Worm (Caenorhabditis elegans) whole organism, L4 larva: Measurements from ENCODE around the gene acl-13.

Experiments
- F49E8.2 ChIP-seq: sonication (generic microtip); optimal IDR thresholded peaks from 2 replicates; lab custom pipeline; 2016; ENCODE audit warnings: missing compliant biosample characterization, mild to moderate bottlenecking, missing genetic modification characterization, borderline replicate concordance
- daf-8 ChIP-seq: fragments of 200-800 bp; sonication (Bioruptor generic); IDR thresholded peaks from 2 replicates; pipeline ENCODE4 v1.3.6; 2022; ENCODE audit warnings: missing genetic modification characterization, missing compliant biosample characterization
- hlh-30 ChIP-seq: sonication (generic microtip); optimal IDR thresholded peaks from 2 replicates; lab custom pipeline; 2017; ENCODE audit warnings: antibody characterized with exemption, mild to moderate bottlenecking, missing genetic modification characterization, missing compliant biosample characterization; ENCODE audit not compliant: insufficient read depth
- lin-15B ChIP-seq: fragments of 150-350 bp; sonication (generic microtip); optimal IDR thresholded peaks from 3 replicates; lab custom pipeline; 2014; ENCODE audit warnings: missing biosample characterization, missing genetic modification characterization
- lsy-2 ChIP-seq, 2 experiments: fragments of 150-350 bp in 1 of 2; sonication (generic microtip) in 1 of 2; optimal IDR thresholded peaks; 2 replicates each; lab custom pipeline; 2014 to 2017; ENCODE audit warnings: missing biosample characterization in 2 of 2, missing genetic modification characterization in 2 of 2
- nhr-25 ChIP-seq: sonication (generic microtip); optimal IDR thresholded peaks from 2 replicates; lab custom pipeline; 2017; ENCODE audit warnings: missing genetic modification characterization, mild to moderate bottlenecking, missing compliant biosample characterization, antibody characterized with exemption, moderate library complexity, borderline replicate concordance; ENCODE audit not compliant: insufficient read depth
- nhr-41 ChIP-seq: fragments of 200-800 bp; sonication (Bioruptor generic); IDR thresholded peaks from 2 replicates; pipeline ENCODE4 v1.3.6; 2022; ENCODE audit warnings: missing genetic modification reagents, missing genetic modification characterization, missing compliant biosample characterization
- nhr-77 ChIP-seq: fragments of 150-350 bp; optimal IDR thresholded peaks from 2 replicates; lab custom pipeline; 2014; ENCODE audit warnings: missing biosample characterization, missing genetic modification characterization
- tag-97 ChIP-seq: fragments of 200-800 bp; sonication (Bioruptor generic); IDR thresholded peaks from 2 replicates; pipeline ENCODE4 v1.3.6; 2022; ENCODE audit warnings: missing genetic modification characterization, missing compliant biosample characterization
- ztf-11 ChIP-seq: fragments of 150-350 bp; optimal IDR thresholded peaks from 2 replicates; lab custom pipeline; 2014; ENCODE audit warnings: missing biosample characterization, missing genetic modification characterization
- ztf-7 ChIP-seq: fragments of 150-350 bp; optimal IDR thresholded peaks from 2 replicates; lab custom pipeline; 2014; ENCODE audit warnings: missing biosample characterization, missing genetic modification characterization

DNA sequence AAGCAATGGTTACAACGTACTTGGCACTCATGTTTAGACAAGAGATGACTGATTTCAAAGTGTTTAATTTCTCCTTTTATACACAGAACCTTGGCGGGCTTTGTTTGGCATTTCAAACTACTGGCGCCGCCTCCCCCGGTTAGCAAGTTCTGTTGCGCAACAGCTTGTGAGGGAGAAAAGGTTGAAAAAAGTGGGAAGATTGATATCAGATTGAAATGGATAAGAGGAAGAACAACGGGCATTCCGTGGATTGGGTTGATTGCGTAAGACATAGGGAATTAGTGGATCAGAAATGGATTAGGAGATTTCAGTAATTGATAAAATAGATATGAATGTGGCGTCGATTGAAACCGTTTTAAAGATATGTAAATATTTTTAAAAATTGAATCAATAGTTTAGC is 18.2 kb downstream of the acl-13 start, which contains the start of gene col-130:
- no peak for TF ChIP-seq ztf-11 (tag; lab: Kevin White, UChicago)
- no peak for TF ChIP-seq nhr-77 (tag; lab: Kevin White, UChicago)
- no peak for TF ChIP-seq nhr-25 (tag; lab: Kevin White, UChicago)
- no peak for TF ChIP-seq nhr-41
- TF ChIP-seq F49E8.2 (tag; lab: Kevin White, UChicago): no peak
- no peak for TF ChIP-seq ztf-7
- TF ChIP-seq hlh-30 (tag; lab: Kevin White, UChicago): no peak
- TF ChIP-seq daf-8: no peak
- no peak for TF ChIP-seq lin-15B (tag; lab: Kevin White, UChicago)
- TF ChIP-seq tag-97 (GFP tag; lab: Robert Waterston, UW): no peak
- no peak for TF ChIP-seq lsy-2 (tag; optimal IDR thresholded peaks at IDR 0.05; lab: Kevin White, UChicago)
